Fruit fly (Drosophila melanogaster) Kc167 (cell line): ENCODE results near the gene CG6236.

ENCODE experiments used
- Myc ChIP-seq: fragments of >200 bp; optimal IDR thresholded peaks from 2 replicates; lab custom pipeline; 2017; ENCODE audit warnings: missing external identifiers
- Sin3A ChIP-seq: fragments of >200 bp; optimal IDR thresholded peaks from 2 replicates; lab custom pipeline; 2018; ENCODE audit warnings: missing external identifiers
- h ChIP-seq: fragments of >200 bp; optimal IDR thresholded peaks from 3 replicates; lab custom pipeline; 2018; ENCODE audit warnings: missing external identifiers
- insv ChIP-seq: fragments of >200 bp; optimal IDR thresholded peaks from 3 replicates; lab custom pipeline; 2018; ENCODE audit warnings: missing external identifiers
- psq ChIP-seq: fragments of >200 bp; optimal IDR thresholded peaks from 2 replicates; lab custom pipeline; 2017; ENCODE audit warnings: missing external identifiers
- ttk ChIP-seq: sonication (Bioruptor generic); optimal IDR thresholded peaks from 2 replicates; lab custom pipeline; 2017; ENCODE audit warnings: missing external identifiers

CG6236 gene

DNA sequence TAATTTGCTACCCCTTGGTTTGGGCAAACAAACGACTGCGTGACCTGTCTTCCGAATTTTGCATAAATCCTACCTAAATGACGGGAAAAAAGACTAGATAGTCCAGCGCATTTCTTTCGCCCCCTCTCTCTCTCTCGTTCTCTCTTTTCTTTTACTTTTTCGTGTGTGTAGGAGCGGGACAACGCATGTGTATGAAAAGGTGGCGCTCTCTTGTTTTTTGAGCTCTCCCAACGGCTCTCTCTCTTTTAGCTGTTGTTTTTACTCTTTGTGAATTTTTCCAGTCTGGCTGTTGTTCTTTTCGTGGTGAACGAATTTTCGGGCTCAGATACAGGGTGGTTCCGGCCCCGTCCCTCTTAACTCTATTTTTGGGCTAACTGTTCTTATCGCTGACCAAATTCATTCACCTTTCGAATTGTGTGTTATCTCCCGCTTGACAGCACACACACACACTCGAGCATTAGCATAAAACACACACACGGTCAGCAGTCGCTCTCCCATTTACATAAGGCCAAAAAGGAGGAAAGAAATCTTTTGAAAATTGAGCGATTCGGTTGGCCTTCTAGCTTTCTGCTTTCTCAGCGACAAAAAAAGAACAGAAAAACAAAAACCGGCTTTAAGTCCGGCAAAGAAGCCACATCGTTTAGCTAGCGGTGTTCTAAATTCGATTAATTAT is 36.4 kb downstream of the CG6236 start:
- TF ChIP-seq h (lab: Kevin White, UChicago) (no peak), psq (lab: Kevin White, UChicago) (no peak), ttk (lab: Kevin White, UChicago) (no peak), Myc (no peak), Sin3A (no peak), insv (lab: Kevin White, UChicago) (no peak)

- TF ChIP-seq Sin3A (no peak), Myc (no peak), h (lab: Kevin White, UChicago) (no peak), insv (lab: Kevin White, UChicago) (no peak), ttk (lab: Kevin White, UChicago) (no peak), psq (lab: Kevin White, UChicago) (no peak)
Measured at dm6 chr3R:15290642-15291118, 37.4 kb downstream of the CG6236 start, which contains the start of gene CG45218. CG45218 (minus strand) TSS chr3R:15290799.

- TF ChIP-seq ttk (lab: Kevin White, UChicago) (no peak), Sin3A (no peak)
Measured at dm6 chr3R:15289828-15290641, 38.0 kb downstream of the CG6236 start.

dm6 chr3R:15288802-15289201 is 39.3 kb downstream of the CG6236 start:
- TF ChIP-seq Myc (no peak), ttk (lab: Kevin White, UChicago) (no peak), psq (lab: Kevin White, UChicago) (no peak), h (lab: Kevin White, UChicago) (no peak), Sin3A (no peak), insv (lab: Kevin White, UChicago) (no peak)

dm6 chr3R:15287763-15288162 is 40.3 kb downstream of the CG6236 start:
- TF ChIP-seq Sin3A (no peak), insv (lab: Kevin White, UChicago) (no peak), ttk (lab: Kevin White, UChicago) (no peak)

dm6 chr3R:15286693-15287041 is 41.4 kb downstream of the CG6236 start:
- TF ChIP-seq Myc = no peak
- TF ChIP-seq Sin3A = no peak
- TF ChIP-seq ttk (lab: Kevin White, UChicago) = no peak
- TF ChIP-seq h (lab: Kevin White, UChicago) = no peak
- TF ChIP-seq insv (lab: Kevin White, UChicago) = no peak
- no peak for TF ChIP-seq psq (lab: Kevin White, UChicago)

- no peak for TF ChIP-seq h (lab: Kevin White, UChicago)
- no peak for TF ChIP-seq insv (lab: Kevin White, UChicago)
- TF ChIP-seq ttk (lab: Kevin White, UChicago) = no peak
- TF ChIP-seq Myc = no peak
- TF ChIP-seq Sin3A = no peak
- no peak for TF ChIP-seq psq (lab: Kevin White, UChicago)
Measured at dm6 chr3R:15286024-15286692, 41.9 kb downstream of the CG6236 start.

- no peak for TF ChIP-seq Myc
- TF ChIP-seq insv (lab: Kevin White, UChicago) = no peak
- TF ChIP-seq Sin3A = no peak
- TF ChIP-seq ttk (lab: Kevin White, UChicago) = no peak
- no peak for TF ChIP-seq psq (lab: Kevin White, UChicago)
- TF ChIP-seq h (lab: Kevin White, UChicago) = no peak
Measured at dm6 chr3R:15282982-15283809, 44.9 kb downstream of the CG6236 start.

dm6 chr3R:15282326-15282725 is 45.7 kb downstream of the CG6236 start:
- no peak for TF ChIP-seq insv (lab: Kevin White, UChicago)
- TF ChIP-seq psq (lab: Kevin White, UChicago) = no peak
- TF ChIP-seq Sin3A = no peak
- TF ChIP-seq h (lab: Kevin White, UChicago) = no peak
- TF ChIP-seq Myc = no peak

dm6 chr3R:15281335-15281963 is 46.6 kb downstream of the CG6236 start:
- TF ChIP-seq Myc = no peak
- no peak for TF ChIP-seq h (lab: Kevin White, UChicago)
- no peak for TF ChIP-seq ttk (lab: Kevin White, UChicago)
- no peak for TF ChIP-seq Sin3A
- TF ChIP-seq psq (lab: Kevin White, UChicago) = no peak
- TF ChIP-seq insv (lab: Kevin White, UChicago) = no peak
